Fruit fly (Drosophila melanogaster) whole organism, embryonic: ENCODE results near the gene fusl.

Experiments
- Ada2b ChIP-seq: fragments of 200-800 bp; sonication (Bioruptor generic); IDR thresholded peaks from 2 replicates; pipeline ENCODE4 v1.3.6; 2022; ENCODE audit warnings: missing biosample characterization, missing genetic modification characterization
- BEAF-32 ChIP-seq: fragments of 200-800 bp; sonication (Bioruptor generic); optimal IDR thresholded peaks from 3 replicates; lab custom pipeline; 2017; ENCODE audit warnings: missing biosample characterization, missing genetic modification characterization, mild to moderate bottlenecking, moderate library complexity, missing genetic modification reagents
- BtbVII ChIP-seq: fragments of 200-800 bp; sonication (Bioruptor generic); optimal IDR thresholded peaks from 3 replicates; lab custom pipeline; 2017; ENCODE audit warnings: missing biosample characterization, mild to moderate bottlenecking, missing genetic modification characterization
- Bteb2 ChIP-seq: fragments of 200-800 bp; sonication (Bioruptor generic); optimal IDR thresholded peaks from 2 replicates; lab custom pipeline; 2016; ENCODE audit warnings: missing biosample characterization, missing genetic modification characterization
- CG10267 ChIP-seq: fragments of 200-800 bp; sonication (Bioruptor generic); optimal IDR thresholded peaks from 2 replicates; lab custom pipeline; 2018; ENCODE audit warnings: missing biosample characterization, mild to moderate bottlenecking, missing genetic modification characterization, moderate library complexity
- CG10462 ChIP-seq: fragments of 200-800 bp; sonication (Bioruptor generic); optimal IDR thresholded peaks from 2 replicates; lab custom pipeline; 2016; ENCODE audit warnings: missing biosample characterization, missing genetic modification characterization
- CG17802 ChIP-seq: fragments of 200-800 bp; sonication (Bioruptor generic); optimal IDR thresholded peaks from 2 replicates; lab custom pipeline; 2018; ENCODE audit warnings: missing biosample characterization, mild to moderate bottlenecking, missing genetic modification characterization, moderate library complexity
- CG1832 ChIP-seq: fragments of 200-800 bp; sonication (Bioruptor generic); optimal IDR thresholded peaks from 2 replicates; lab custom pipeline; 2017; ENCODE audit warnings: missing biosample characterization, mild to moderate bottlenecking, missing genetic modification characterization, inconsistent platforms
- CG18476 ChIP-seq: fragments of 200-800 bp; sonication (Bioruptor generic); optimal IDR thresholded peaks from 2 replicates; lab custom pipeline; 2016; ENCODE audit warnings: missing biosample characterization, mild to moderate bottlenecking, missing genetic modification characterization
- CG18599 ChIP-seq: fragments of 200-800 bp; sonication (Bioruptor generic); optimal IDR thresholded peaks from 3 replicates; lab custom pipeline; 2017; ENCODE audit warnings: missing biosample characterization, missing genetic modification characterization, mild to moderate bottlenecking, moderate library complexity, missing genetic modification reagents
- CG2199 ChIP-seq: fragments of 200-800 bp; sonication (Bioruptor generic); IDR thresholded peaks from 3 replicates; pipeline ENCODE4 v1.3.6; 2022; ENCODE audit warnings: missing biosample characterization, missing genetic modification characterization
- CG31224 ChIP-seq: fragments of 200-800 bp; sonication (Bioruptor generic); IDR thresholded peaks from 2 replicates; pipeline ENCODE4 v1.3.6; 2022; ENCODE audit warnings: missing biosample characterization, missing genetic modification characterization
- CG3995 ChIP-seq: fragments of 200-800 bp; sonication (Bioruptor generic); optimal IDR thresholded peaks from 3 replicates; lab custom pipeline; 2016; ENCODE audit warnings: missing biosample characterization, missing genetic modification characterization
- CG4404 ChIP-seq: fragments of 200-800 bp; sonication (Bioruptor generic); IDR thresholded peaks from 2 replicates; pipeline ENCODE4 v1.3.6; 2022; ENCODE audit warnings: missing biosample characterization, missing genetic modification characterization
- CG6689 ChIP-seq: fragments of 200-800 bp; sonication (Bioruptor generic); IDR thresholded peaks from 2 replicates; pipeline ENCODE4 v1.3.6; 2022; ENCODE audit warnings: missing biosample characterization, missing genetic modification characterization
- CG7928 ChIP-seq: fragments of 200-800 bp; sonication (Bioruptor generic); optimal IDR thresholded peaks from 2 replicates; lab custom pipeline; 2017; ENCODE audit warnings: missing biosample characterization, mild to moderate bottlenecking, missing genetic modification characterization
- CG8290 ChIP-seq, 3 experiments: fragments of 200-800 bp; sonication (Bioruptor generic); optimal IDR thresholded peaks; 2 replicates each; lab custom pipeline; 2016 to 2019; ENCODE audit warnings: missing biosample characterization in 3 of 3, missing genetic modification characterization in 3 of 3, mild to moderate bottlenecking in 2 of 3, moderate library complexity in 1 of 3
- Chrac-16 ChIP-seq: fragments of 200-800 bp; sonication (Bioruptor generic); optimal IDR thresholded peaks from 3 replicates; lab custom pipeline; 2016; ENCODE audit warnings: missing biosample characterization, missing genetic modification characterization
- D ChIP-seq, 2 experiments: fragments of 200-800 bp in 1 of 2; fragments of >200 bp in 1 of 2; sonication (Bioruptor generic) in 1 of 2; optimal IDR thresholded peaks; 2 replicates in 1 of 2; 3 replicates in 1 of 2; lab custom pipeline; 2017; ENCODE audit warnings: mild to moderate bottlenecking in 1 of 2, missing biosample characterization in 1 of 2, missing genetic modification characterization in 1 of 2, missing genetic modification reagents in 1 of 2
- Doc2 ChIP-seq: fragments of 200-800 bp; sonication (Bioruptor generic); IDR thresholded peaks from 2 replicates; pipeline ENCODE4 v1.3.6; 2022; ENCODE audit warnings: missing biosample characterization, missing genetic modification characterization
- Elba2 ChIP-seq: fragments of 200-800 bp; sonication (Bioruptor generic); optimal IDR thresholded peaks from 3 replicates; lab custom pipeline; 2016; ENCODE audit warnings: missing biosample characterization, missing genetic modification characterization
- Hr39 ChIP-seq: fragments of >200 bp; optimal IDR thresholded peaks from 2 replicates; lab custom pipeline; 2017
- Med ChIP-seq: fragments of 200-800 bp; sonication (Bioruptor generic); peaks from one replicate; lab custom pipeline; 2016; ENCODE audit warnings: missing biosample characterization, missing genetic modification characterization, mild to moderate bottlenecking, inconsistent platforms, moderate library complexity
- Oli ChIP-seq: fragments of 200-800 bp; sonication (Bioruptor generic); optimal IDR thresholded peaks from 2 replicates; lab custom pipeline; 2018; ENCODE audit warnings: missing biosample characterization, mild to moderate bottlenecking, missing genetic modification characterization, moderate library complexity
- Rfx ChIP-seq: fragments of 200-800 bp; sonication (Bioruptor generic); IDR thresholded peaks from 2 replicates; pipeline ENCODE4 v1.3.6; 2022; ENCODE audit warnings: missing biosample characterization, missing genetic modification characterization
- Side ChIP-seq: fragments of 200-800 bp; sonication (Bioruptor generic); optimal IDR thresholded peaks from 2 replicates; lab custom pipeline; 2016; ENCODE audit warnings: missing biosample characterization, missing genetic modification characterization
- Stat92E ChIP-seq, 3 experiments: fragments of >200 bp in 2 of 3; fragments of 200-800 bp in 1 of 3; sonication (Bioruptor generic) in 1 of 3; optimal IDR thresholded peaks; 2 replicates each; lab custom pipeline; 2017 to 2019; ENCODE audit warnings: missing biosample characterization in 3 of 3, missing genetic modification characterization in 3 of 3, mild to moderate bottlenecking in 1 of 3, moderate library complexity in 1 of 3
- ac ChIP-seq: fragments of 200-800 bp; sonication (Bioruptor generic); optimal IDR thresholded peaks from 3 replicates; lab custom pipeline; 2017; ENCODE audit warnings: missing biosample characterization, mild to moderate bottlenecking, missing genetic modification characterization
- ara ChIP-seq: fragments of 200-800 bp; sonication (Bioruptor generic); IDR thresholded peaks from 2 replicates; pipeline ENCODE4 v1.3.6; 2022; ENCODE audit warnings: missing biosample characterization, missing genetic modification characterization
- az2 ChIP-seq: fragments of 200-800 bp; sonication (Bioruptor generic); optimal IDR thresholded peaks from 3 replicates; lab custom pipeline; 2016; ENCODE audit warnings: missing biosample characterization, missing genetic modification characterization
- bbx ChIP-seq: fragments of 200-800 bp; sonication (Bioruptor generic); IDR thresholded peaks from 2 replicates; pipeline ENCODE4 v1.3.6; 2022; ENCODE audit warnings: missing biosample characterization, missing genetic modification characterization; ENCODE audit not compliant: partially characterized antibody
- crp ChIP-seq, 2 experiments: fragments of 200-800 bp; sonication (Bioruptor generic); optimal IDR thresholded peaks; 2 replicates in 1 of 2; 3 replicates in 1 of 2; lab custom pipeline; 2017; ENCODE audit warnings: missing biosample characterization in 2 of 2, missing genetic modification characterization in 2 of 2, mild to moderate bottlenecking in 1 of 2, moderate library complexity in 1 of 2
- dysf ChIP-seq: fragments of 200-800 bp; sonication (Bioruptor generic); IDR thresholded peaks from 3 replicates; pipeline ENCODE4 v1.3.6; 2022; ENCODE audit warnings: missing biosample characterization, missing genetic modification characterization
- hbn ChIP-seq: fragments of 200-800 bp; sonication (Bioruptor generic); IDR thresholded peaks from 2 replicates; pipeline ENCODE4 v1.3.6; 2022; ENCODE audit warnings: missing biosample characterization, missing genetic modification characterization; ENCODE audit not compliant: partially characterized antibody
- her ChIP-seq: fragments of 200-800 bp; sonication (Bioruptor generic); optimal IDR thresholded peaks from 2 replicates; lab custom pipeline; 2016; ENCODE audit warnings: missing biosample characterization, missing genetic modification characterization
- lmd ChIP-seq: fragments of 200-800 bp; sonication (Bioruptor generic); IDR thresholded peaks from 2 replicates; pipeline ENCODE4 v1.3.6; 2022; ENCODE audit warnings: missing biosample characterization, missing genetic modification characterization
- lov ChIP-seq, 2 experiments: fragments of 200-800 bp in 1 of 2; fragments of >200 bp in 1 of 2; sonication (Bioruptor generic) in 1 of 2; IDR thresholded peaks in 1 of 2; optimal IDR thresholded peaks in 1 of 2; 2 replicates in 1 of 2; 3 replicates in 1 of 2; pipeline versions ENCODE4 v1.3.6 to Lab custom; 2017 to 2022; ENCODE audit warnings: missing biosample characterization in 1 of 2, missing genetic modification characterization in 1 of 2
- odd ChIP-seq: fragments of 200-800 bp; sonication (Bioruptor generic); optimal IDR thresholded peaks from 2 replicates; lab custom pipeline; 2017; ENCODE audit warnings: missing biosample characterization, mild to moderate bottlenecking, missing genetic modification characterization
- otp ChIP-seq: fragments of 200-800 bp; sonication (Bioruptor generic); IDR thresholded peaks from 3 replicates; pipeline ENCODE4, ENCODE4 v1.3.6; 2022; ENCODE audit warnings: missing biosample characterization, missing genetic modification characterization
- phol ChIP-seq: fragments of 200-800 bp; sonication (Bioruptor generic); optimal IDR thresholded peaks from 3 replicates; lab custom pipeline; 2018; ENCODE audit warnings: missing biosample characterization, mild to moderate bottlenecking, missing genetic modification characterization, moderate library complexity
- shn ChIP-seq: fragments of 200-800 bp; sonication (Bioruptor generic); optimal IDR thresholded peaks from 3 replicates; lab custom pipeline; 2016; ENCODE audit warnings: missing biosample characterization, missing genetic modification characterization
- sisA ChIP-seq: fragments of 200-800 bp; sonication (Bioruptor generic); IDR thresholded peaks from 2 replicates; pipeline ENCODE4 v1.3.6; 2022; ENCODE audit warnings: missing biosample characterization, missing genetic modification characterization
- sna ChIP-seq: fragments of 200-800 bp; sonication (Bioruptor generic); IDR thresholded peaks from 2 replicates; pipeline ENCODE4 v1.3.6; 2022; ENCODE audit warnings: missing biosample characterization, missing genetic modification characterization; ENCODE audit not compliant: partially characterized antibody
- so ChIP-seq: fragments of 200-800 bp; sonication (Bioruptor generic); IDR thresholded peaks from 3 replicates; pipeline ENCODE4 v1.3.6; 2022; ENCODE audit warnings: missing biosample characterization, missing genetic modification characterization
- ssp ChIP-seq: fragments of 200-800 bp; sonication (Bioruptor generic); IDR thresholded peaks from 2 replicates; pipeline ENCODE4 v1.3.6; 2022; ENCODE audit warnings: missing biosample characterization, missing genetic modification characterization
- tna ChIP-seq: fragments of 200-800 bp; sonication (Bioruptor generic); IDR thresholded peaks from 2 replicates; pipeline ENCODE4 v1.3.6; 2022; ENCODE audit warnings: missing biosample characterization, missing genetic modification characterization; ENCODE audit not compliant: partially characterized antibody
- vvl ChIP-seq: fragments of 200-800 bp; sonication (Bioruptor generic); IDR thresholded peaks from 2 replicates; pipeline ENCODE4 v1.3.6; 2022; ENCODE audit warnings: missing biosample characterization, missing genetic modification characterization
- zen ChIP-seq: fragments of 200-800 bp; sonication (Bioruptor generic); optimal IDR thresholded peaks from 3 replicates; lab custom pipeline; 2018; ENCODE audit warnings: missing biosample characterization, mild to moderate bottlenecking, missing genetic modification characterization, moderate library complexity

The fusl gene

dm6 chr2L:5298978-5299627 lies 38.8 kb downstream of the fusl start (continued):
- TF ChIP-seq CG6689 (peak; percentile 81), her (GFP tag; lab: Kevin White, UChicago) (no peak), sna (GFP tag; lab: Robert Waterston, UW) (no peak), Stat92E (GFP tag; optimal IDR thresholded peaks at IDR 0.05; lab: Kevin White, UChicago) (peak in 1 of 3 experiments; percentile 75), otp (GFP tag; lab: Robert Waterston, UW) (peak; percentile 86), Elba2 (GFP tag; lab: Kevin White, UChicago) (no peak), zen (tag; lab: Kevin White, UChicago) (peak; percentile 52), lmd (GFP tag; lab: Robert Waterston, UW) (peak; percentile 79), Chrac-16 (GFP tag; lab: Kevin White, UChicago) (peak; percentile 77), Side (GFP tag; lab: Kevin White, UChicago) (no peak), CG31224 (peak; percentile 35; the same call in 1 of the 2 replicates), dysf (peak; percentile 76), Doc2 (no peak), tna (no peak), crp (GFP tag; optimal IDR thresholded peaks at IDR 0.05; lab: Kevin White, UChicago) (peak in 1 of 2 experiments; percentile 13), BtbVII (GFP tag; lab: Kevin White, UChicago) (peak; percentile 56), CG2199 (no peak), BEAF-32 (GFP tag; lab: Kevin White, UChicago) (no peak), CG7928 (GFP tag; lab: Kevin White, UChicago) (peak; percentile 35), odd (GFP tag; lab: Kevin White, UChicago) (peak; percentile 84), CG4404 (GFP tag; lab: Robert Waterston, UW) (peak; percentile 51), Rfx (GFP tag; lab: Robert Waterston, UW) (peak; percentile 55), CG17802 (peak; percentile 38), CG18476 (peak; percentile 46), Med (GFP tag; lab: Kevin White, UChicago) (peak; percentile 88), Bteb2 (GFP tag; lab: Kevin White, UChicago) (peak; percentile 40), CG1832 (GFP tag; lab: Kevin White, UChicago) (peak; percentile 46), sisA (GFP tag; lab: Robert Waterston, UW) (peak; percentile 85), bbx (GFP tag; lab: Robert Waterston, UW) (no peak), CG10462 (peak; percentile 70), CG8290 (GFP tag; optimal IDR thresholded peaks at IDR 0.05; lab: Kevin White, UChicago) (peak; percentile 74), CG8290 (tag; optimal IDR thresholded peaks at IDR 0.05; lab: Kevin White, UChicago) (no peak), Ada2b (GFP tag; lab: Robert Waterston, UW) (peak; percentile 65), lov (optimal IDR thresholded peaks at IDR 0.05; lab: Kevin White, UChicago) (no peak), lov (GFP tag; IDR thresholded peaks at IDR 0.05; lab: Robert Waterston, UW) (no peak), CG10267 (tag; lab: Kevin White, UChicago) (peak; percentile 77), shn (GFP tag; lab: Kevin White, UChicago) (peak; percentile 59), az2 (GFP tag; lab: Kevin White, UChicago) (peak; percentile 84), Oli (peak; percentile 95), Hr39 (lab: Kevin White, UChicago) (no peak), ac (no peak), ara (peak; percentile 80), ssp (GFP tag; lab: Robert Waterston, UW) (peak; percentile 51), CG3995 (no peak), CG18599 (GFP tag; lab: Kevin White, UChicago) (peak; percentile 79), phol (tag; lab: Kevin White, UChicago) (peak; percentile 89), vvl (peak; percentile 87), so (GFP tag; lab: Robert Waterston, UW) (peak; percentile 91), D (optimal IDR thresholded peaks at IDR 0.05; lab: Kevin White, UChicago) (no peak), D (GFP tag; optimal IDR thresholded peaks at IDR 0.05; lab: Kevin White, UChicago) (peak; percentile 88), hbn (no peak)
